Worm (Caenorhabditis elegans) whole organism, L4/young adult: Measurements from ENCODE around the gene crn-7.

Experiments
- W03F9.2 ChIP-seq: fragments of 150-350 bp; optimal IDR thresholded peaks from 2 replicates; lab custom pipeline; 2014; ENCODE audit warnings: missing biosample characterization, missing genetic modification characterization
- dao-5 ChIP-seq: sonication (generic microtip); optimal IDR thresholded peaks from 2 replicates; lab custom pipeline; 2016; ENCODE audit warnings: missing genotype, missing genetic modification characterization, moderate library complexity, missing compliant biosample characterization
- him-1 ChIP-seq: sonication (generic microtip); optimal IDR thresholded peaks from 2 replicates; lab custom pipeline; 2016; ENCODE audit warnings: missing genotype, missing genetic modification reagents, missing genetic modification characterization, missing compliant biosample characterization

DNA sequence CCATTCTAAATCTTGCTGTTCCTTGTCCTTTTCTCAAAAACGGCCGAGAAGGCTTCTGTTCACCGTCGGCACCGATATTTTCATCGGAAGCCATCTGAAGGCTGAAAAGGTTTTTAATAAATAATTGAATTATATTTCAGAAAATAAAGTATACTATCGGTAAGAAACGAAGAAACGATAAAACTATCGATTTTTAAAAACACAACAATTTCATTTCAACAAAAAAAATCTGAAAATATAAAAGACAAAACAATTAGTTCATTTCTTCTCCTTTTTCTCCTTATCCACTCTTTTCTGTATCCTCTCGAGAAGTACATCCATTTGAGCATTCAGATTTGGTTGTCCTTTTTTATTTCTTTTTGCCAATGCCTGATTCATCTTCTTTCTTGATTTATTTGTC lies 50.2 kb downstream of the crn-7 start, which contains the start of gene sas-4:
- TF ChIP-seq W03F9.2, result no peak
- TF ChIP-seq him-1 (tag; lab: Kevin White, UChicago), result no peak
- TF ChIP-seq dao-5 (tag; lab: Kevin White, UChicago), result no peak
